Worm (Caenorhabditis elegans) whole organism, late embryonic: ENCODE measurements around the gene rsd-3.
A peak's percentile ranks its signal among the peaks of the same experiment; 100 is the strongest.

Source experiments
- C38D4.7 ChIP-seq: fragments of 200-800 bp; sonication (Bioruptor generic); optimal IDR thresholded peaks from 2 replicates; lab custom pipeline; 2018; ENCODE audit warnings: mild to moderate bottlenecking, missing genetic modification characterization, moderate library complexity, missing compliant biosample characterization
- K02D7.2 ChIP-seq: sonication (generic microtip); optimal IDR thresholded peaks from 2 replicates; lab custom pipeline; 2017; ENCODE audit warnings: mild to moderate bottlenecking, missing genetic modification characterization, missing compliant biosample characterization
- K09A11.1 ChIP-seq: sonication (generic microtip); optimal IDR thresholded peaks from 2 replicates; lab custom pipeline; 2017; ENCODE audit warnings: antibody characterized with exemption, mild to moderate bottlenecking, missing genetic modification characterization, missing compliant biosample characterization; ENCODE audit not compliant: insufficient read depth
- T23F11.4 ChIP-seq: fragments of 200-800 bp; sonication (Bioruptor generic); optimal IDR thresholded peaks from 2 replicates; lab custom pipeline; 2018; ENCODE audit warnings: mild to moderate bottlenecking, missing genetic modification characterization, missing compliant biosample characterization
- ceh-2 ChIP-seq: sonication (generic microtip); optimal IDR thresholded peaks from 2 replicates; lab custom pipeline; 2016; ENCODE audit warnings: missing genotype, missing genetic modification characterization, missing compliant biosample characterization
- ceh-22 ChIP-seq: sonication (generic microtip); optimal IDR thresholded peaks from 2 replicates; lab custom pipeline; 2017; ENCODE audit warnings: missing biosample characterization, missing genetic modification characterization
- ceh-24 ChIP-seq: sonication (generic microtip); optimal IDR thresholded peaks from 2 replicates; lab custom pipeline; 2016; ENCODE audit warnings: mild to moderate bottlenecking, missing genetic modification characterization, missing compliant biosample characterization
- ceh-30 ChIP-seq: fragments of 150-350 bp; optimal IDR thresholded peaks from 2 replicates; lab custom pipeline; 2014; ENCODE audit warnings: missing biosample characterization, missing genetic modification characterization
- ceh-34 ChIP-seq: sonication (generic microtip); optimal IDR thresholded peaks from 2 replicates; lab custom pipeline; 2016; ENCODE audit warnings: mild to moderate bottlenecking, missing genetic modification characterization, missing compliant biosample characterization
- ceh-45 ChIP-seq: fragments of 200-800 bp; sonication (Bioruptor generic); IDR thresholded peaks from 2 replicates; pipeline ENCODE4 v1.3.6; 2022; ENCODE audit warnings: missing genetic modification reagents, missing genetic modification characterization, missing compliant biosample characterization
- ceh-48 ChIP-seq: sonication (generic microtip); optimal IDR thresholded peaks from 2 replicates; lab custom pipeline; 2016; ENCODE audit warnings: missing genetic modification characterization, inconsistent platforms, missing compliant biosample characterization
- ceh-6 ChIP-seq: fragments of 200-800 bp; sonication (Bioruptor generic); optimal IDR thresholded peaks from 2 replicates; lab custom pipeline; 2018; ENCODE audit warnings: mild to moderate bottlenecking, missing genetic modification characterization, missing compliant biosample characterization
- ceh-9 ChIP-seq: sonication (generic microtip); optimal IDR thresholded peaks from 2 replicates; lab custom pipeline; 2016; ENCODE audit warnings: mild to moderate bottlenecking, missing genetic modification characterization, inconsistent platforms, missing compliant biosample characterization
- che-1 ChIP-seq: sonication (generic microtip); optimal IDR thresholded peaks from 2 replicates; lab custom pipeline; 2016; ENCODE audit warnings: mild to moderate bottlenecking, missing genetic modification characterization, missing compliant biosample characterization
- dve-1 ChIP-seq: sonication (generic microtip); optimal IDR thresholded peaks from 2 replicates; lab custom pipeline; 2017; ENCODE audit warnings: antibody characterized with exemption, mild to moderate bottlenecking, missing genetic modification characterization, missing compliant biosample characterization
- elt-2 ChIP-seq: sonication (generic microtip); optimal IDR thresholded peaks from 2 replicates; lab custom pipeline; 2016; ENCODE audit warnings: missing genetic modification reagents, missing genetic modification characterization, missing compliant biosample characterization
- ets-4 ChIP-seq: sonication (generic microtip); optimal IDR thresholded peaks from 2 replicates; lab custom pipeline; 2016; ENCODE audit warnings: missing genetic modification characterization, missing compliant biosample characterization
- eyg-1 ChIP-seq: sonication (generic microtip); optimal IDR thresholded peaks from 2 replicates; lab custom pipeline; 2016; ENCODE audit warnings: missing genotype, missing genetic modification characterization, missing compliant biosample characterization
- gmeb-2 ChIP-seq: sonication (generic microtip); optimal IDR thresholded peaks from 2 replicates; lab custom pipeline; 2016; ENCODE audit warnings: missing genetic modification characterization, inconsistent platforms, missing compliant biosample characterization
- hlh-15 ChIP-seq: sonication (generic microtip); optimal IDR thresholded peaks from 2 replicates; lab custom pipeline; 2016; ENCODE audit warnings: missing genetic modification characterization, missing compliant biosample characterization
- hlh-30 ChIP-seq: sonication (generic microtip); optimal IDR thresholded peaks from 2 replicates; lab custom pipeline; 2017; ENCODE audit warnings: antibody characterized with exemption, missing genetic modification characterization, missing compliant biosample characterization; ENCODE audit not compliant: insufficient read depth
- hlh-6 ChIP-seq: sonication (generic microtip); optimal IDR thresholded peaks from 2 replicates; lab custom pipeline; 2016; ENCODE audit warnings: missing genotype, missing genetic modification characterization, missing compliant biosample characterization
- lim-6 ChIP-seq: sonication (generic microtip); optimal IDR thresholded peaks from 2 replicates; lab custom pipeline; 2016; ENCODE audit warnings: missing genetic modification characterization, missing compliant biosample characterization
- lin-11 ChIP-seq: fragments of 200-800 bp; sonication (Bioruptor generic); optimal IDR thresholded peaks from 2 replicates; lab custom pipeline; 2018; ENCODE audit warnings: mild to moderate bottlenecking, missing genetic modification characterization, missing compliant biosample characterization
- nfya-1 ChIP-seq: sonication (generic microtip); optimal IDR thresholded peaks from 2 replicates; lab custom pipeline; 2017; ENCODE audit warnings: missing genetic modification characterization, mild to moderate bottlenecking, missing compliant biosample characterization, antibody characterized with exemption, moderate library complexity
- nhr-11 ChIP-seq: fragments of 150-350 bp; optimal IDR thresholded peaks from 2 replicates; lab custom pipeline; 2014; ENCODE audit warnings: missing biosample characterization, missing genetic modification characterization
- odd-2 ChIP-seq: sonication (generic microtip); optimal IDR thresholded peaks from 2 replicates; lab custom pipeline; 2017; ENCODE audit warnings: antibody characterized with exemption, mild to moderate bottlenecking, missing genetic modification characterization, missing compliant biosample characterization
- pag-3 ChIP-seq: sonication (generic microtip); optimal IDR thresholded peaks from 2 replicates; lab custom pipeline; 2016; ENCODE audit warnings: missing compliant biosample characterization, missing genetic modification characterization, borderline replicate concordance
- pha-2 ChIP-seq: sonication (generic microtip); optimal IDR thresholded peaks from 2 replicates; lab custom pipeline; 2017; ENCODE audit warnings: mild to moderate bottlenecking, missing genetic modification characterization, missing compliant biosample characterization
- pha-4 ChIP-seq: fragments of 150-350 bp; optimal IDR thresholded peaks from 2 replicates; lab custom pipeline; 2018; ENCODE audit warnings: missing biosample characterization, missing genetic modification reagents, missing genetic modification characterization
- ref-2 ChIP-seq: sonication (generic microtip); optimal IDR thresholded peaks from 2 replicates; lab custom pipeline; 2016; ENCODE audit warnings: missing genetic modification characterization, missing compliant biosample characterization
- sdc-2 ChIP-seq: sonication (generic microtip); optimal IDR thresholded peaks from 2 replicates; lab custom pipeline; 2016; ENCODE audit warnings: missing genotype, missing genetic modification characterization, missing compliant biosample characterization
- sox-4 ChIP-seq: sonication (generic microtip); optimal IDR thresholded peaks from 2 replicates; lab custom pipeline; 2017; ENCODE audit warnings: mild to moderate bottlenecking, missing genetic modification characterization, inconsistent platforms, missing compliant biosample characterization
- syd-9 ChIP-seq: sonication (generic microtip); optimal IDR thresholded peaks from 2 replicates; lab custom pipeline; 2016; ENCODE audit warnings: mild to moderate bottlenecking, missing genetic modification characterization, moderate library complexity, missing compliant biosample characterization
- tbx-7 ChIP-seq: sonication (generic microtip); optimal IDR thresholded peaks from 2 replicates; lab custom pipeline; 2016; ENCODE audit warnings: missing genotype, missing genetic modification characterization, missing compliant biosample characterization
- unc-42 ChIP-seq: sonication (generic microtip); optimal IDR thresholded peaks from 2 replicates; lab custom pipeline; 2016; ENCODE audit warnings: missing genotype, missing genetic modification characterization, missing compliant biosample characterization
- unc-86 ChIP-seq: sonication (generic microtip); optimal IDR thresholded peaks from 2 replicates; lab custom pipeline; 2016; ENCODE audit warnings: missing genetic modification characterization, missing compliant biosample characterization
- zip-5 ChIP-seq: sonication (generic microtip); optimal IDR thresholded peaks from 2 replicates; lab custom pipeline; 2016; ENCODE audit warnings: missing genetic modification characterization, missing compliant biosample characterization
- ztf-16 ChIP-seq: sonication (generic microtip); optimal IDR thresholded peaks from 2 replicates; lab custom pipeline; 2017; ENCODE audit warnings: missing genetic modification characterization, missing compliant biosample characterization

Gene rsd-3

DNA sequence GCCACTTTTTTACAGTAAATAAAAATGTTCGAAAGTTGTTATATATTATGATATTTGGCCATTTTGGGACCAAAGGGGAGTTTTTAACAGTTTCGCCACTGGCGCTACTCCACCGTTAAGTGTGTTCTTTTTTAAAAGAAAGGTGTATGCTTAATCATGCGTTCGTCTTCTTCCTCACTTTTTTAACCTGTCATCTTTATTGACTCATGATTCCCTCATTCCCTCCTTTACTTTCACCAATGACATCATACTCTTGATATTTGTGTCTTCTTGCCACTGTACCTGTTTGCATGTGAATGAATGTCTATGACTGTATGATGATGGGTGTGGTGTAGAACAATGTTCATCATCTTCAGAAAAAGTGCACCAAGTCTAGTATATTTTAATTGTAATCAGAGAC, 7.7 kb upstream of the rsd-3 start:
- no peak for TF ChIP-seq K09A11.1

ce11 chrX:11791364-11792221, 6.7 kb upstream of the rsd-3 start:
- TF ChIP-seq T23F11.4 (GFP tag; lab: Kevin White, UChicago) (no peak), lim-6 (tag; lab: Kevin White, UChicago) (no peak), hlh-30 (tag; lab: Kevin White, UChicago) (no peak), unc-42 (tag; lab: Kevin White, UChicago) (peak; percentile 3), gmeb-2 (tag; lab: Kevin White, UChicago) (no peak), elt-2 (tag; lab: Kevin White, UChicago) (peak; percentile 13), nhr-11 (tag; lab: Kevin White, UChicago) (no peak), K02D7.2 (no peak)

ce11 chrX:11792730-11793129, 5.6 kb upstream of the rsd-3 start:
- TF ChIP-seq elt-2 (tag; lab: Kevin White, UChicago): peak; percentile 48
- no peak for TF ChIP-seq hlh-30 (tag; lab: Kevin White, UChicago)
- TF ChIP-seq ceh-45 (GFP tag; lab: Robert Waterston, UW): no peak
- TF ChIP-seq che-1 (tag; lab: Kevin White, UChicago): no peak
- no peak for TF ChIP-seq ztf-16 (tag; lab: Kevin White, UChicago)

- TF ChIP-seq nfya-1 (tag; lab: Kevin White, UChicago) (no peak), unc-86 (no peak), pag-3 (no peak), ref-2 (tag; lab: Kevin White, UChicago) (no peak), unc-42 (tag; lab: Kevin White, UChicago) (no peak), elt-2 (tag; lab: Kevin White, UChicago) (no peak), lin-11 (tag; lab: Kevin White, UChicago) (no peak), sox-4 (tag; lab: Kevin White, UChicago) (no peak), syd-9 (tag; lab: Kevin White, UChicago) (no peak), ets-4 (tag; lab: Kevin White, UChicago) (no peak), zip-5 (tag; lab: Kevin White, UChicago) (no peak), ceh-2 (tag; lab: Kevin White, UChicago) (no peak), ceh-34 (tag; lab: Kevin White, UChicago) (no peak), sdc-2 (tag; lab: Kevin White, UChicago) (no peak), hlh-30 (tag; lab: Kevin White, UChicago) (no peak), ceh-24 (no peak), pha-2 (tag; lab: Kevin White, UChicago) (no peak), ceh-9 (tag; lab: Kevin White, UChicago) (no peak)
Observed at ce11 chrX:11804057-11804456, 5.8 kb downstream of the rsd-3 start, which contains the start of gene C34E11.4. Gene C34E11.4 (plus strand): TSS chrX:11804210.

DNA sequence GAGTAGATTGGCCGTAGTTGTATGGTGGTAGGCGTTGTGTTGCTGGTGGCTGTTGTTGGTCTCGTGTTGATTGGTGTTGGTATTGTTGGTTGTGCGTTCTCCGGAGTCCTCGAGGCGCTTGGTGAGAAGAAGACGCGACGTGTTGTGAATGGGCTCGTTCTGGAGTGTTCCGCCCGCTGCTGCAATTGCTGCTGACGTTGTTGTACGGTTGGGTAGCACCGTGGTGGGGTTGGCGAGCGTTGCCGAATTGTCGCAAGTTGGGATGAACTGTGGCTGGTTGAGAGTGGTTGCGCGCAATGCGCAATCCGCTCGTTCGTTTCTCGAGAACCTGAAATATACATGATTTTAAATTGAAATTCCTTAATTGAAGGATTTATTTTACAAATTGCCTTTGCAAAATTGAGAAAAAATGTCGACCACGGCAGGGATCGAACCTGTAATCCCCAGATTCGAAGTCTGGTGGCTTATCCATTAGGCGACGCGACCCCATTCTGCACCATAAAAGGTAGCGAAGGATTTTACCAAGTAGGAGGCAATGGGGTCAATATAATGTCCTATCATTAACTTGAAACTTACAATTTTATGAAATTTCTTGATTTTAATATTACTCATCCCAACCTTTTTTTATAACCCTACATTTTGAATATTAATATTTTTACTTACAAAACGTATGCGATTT, 8.0 kb downstream of the rsd-3 start:
- TF ChIP-seq ceh-30: no peak
- TF ChIP-seq C38D4.7 (GFP tag; lab: Kevin White, UChicago): no peak
- no peak for TF ChIP-seq ceh-22 (tag; lab: Kevin White, UChicago)
- TF ChIP-seq hlh-15 (tag; lab: Kevin White, UChicago): no peak
- TF ChIP-seq ceh-48 (tag; lab: Kevin White, UChicago): no peak
- TF ChIP-seq tbx-7 (tag; lab: Kevin White, UChicago): no peak
- no peak for TF ChIP-seq dve-1 (tag; lab: Kevin White, UChicago)
- TF ChIP-seq lim-6 (tag; lab: Kevin White, UChicago): no peak
- TF ChIP-seq hlh-6 (tag; lab: Kevin White, UChicago): no peak
- TF ChIP-seq ceh-34 (tag; lab: Kevin White, UChicago): no peak
- no peak for TF ChIP-seq K02D7.2
- no peak for TF ChIP-seq ceh-2 (tag; lab: Kevin White, UChicago)
- no peak for TF ChIP-seq eyg-1 (tag; lab: Kevin White, UChicago)
- no peak for TF ChIP-seq syd-9 (tag; lab: Kevin White, UChicago)
- no peak for TF ChIP-seq ceh-6
- no peak for TF ChIP-seq pag-3
- no peak for TF ChIP-seq ref-2 (tag; lab: Kevin White, UChicago)
- no peak for TF ChIP-seq odd-2
- TF ChIP-seq pha-4: no peak
- no peak for TF ChIP-seq ceh-45 (GFP tag; lab: Robert Waterston, UW)
